Worm (Caenorhabditis elegans) whole organism, L4 larva: Measurements from ENCODE around the gene lmtr-3.

Experiments used
- D1046.2 ChIP-seq: fragments of 200-800 bp; sonication (Bioruptor generic); IDR thresholded peaks from 2 replicates; pipeline ENCODE4 v1.3.6; 2022; ENCODE audit warnings: missing genetic modification characterization, missing compliant biosample characterization
- dpl-1 ChIP-seq: fragments of 150-350 bp; optimal IDR thresholded peaks from 2 replicates; lab custom pipeline; 2014; ENCODE audit warnings: missing biosample characterization, missing genetic modification reagents, missing genetic modification characterization

DNA sequence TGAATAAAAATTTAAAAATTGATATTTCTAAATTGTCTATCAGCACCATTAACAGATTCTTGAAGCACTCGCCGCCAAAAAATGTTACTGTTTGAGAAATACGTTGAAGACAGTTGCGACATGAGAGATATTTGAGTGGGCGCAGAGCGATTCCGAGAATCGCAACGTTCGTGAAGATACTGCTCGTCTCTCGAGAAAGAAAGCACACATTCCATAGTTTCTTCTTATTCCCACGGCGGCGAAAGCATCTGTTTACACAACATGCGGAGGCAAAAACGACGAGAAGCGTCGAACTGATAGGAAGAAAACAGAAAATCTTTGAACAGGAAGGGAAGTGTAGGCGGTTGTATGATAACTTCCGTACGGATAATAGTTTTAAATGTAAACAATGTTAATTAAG, 41.5 kb upstream of the lmtr-3 start:
- TF ChIP-seq D1046.2 (GFP tag; lab: Robert Waterston, UW) (no peak), dpl-1 (no peak)
